Fruit fly (Drosophila melanogaster) whole organism: ENCODE data around the gene CG6638.
A peak's percentile ranks its signal among the peaks of the same experiment; 100 is the strongest.

Experiments
- CG8478 ChIP-seq: fragments of >200 bp; optimal IDR thresholded peaks from 2 replicates; lab custom pipeline; 2018; ENCODE audit warnings: inconsistent platforms
- Dll ChIP-seq: fragments of >200 bp; optimal IDR thresholded peaks from 2 replicates; lab custom pipeline; 2017
- EcR ChIP-seq, 2 experiments: fragments of >200 bp; optimal IDR thresholded peaks; 2 replicates each; lab custom pipeline; 2017; ENCODE audit warnings: missing biosample characterization in 2 of 2, missing genetic modification characterization in 2 of 2, missing genetic modification reagents in 2 of 2
- pan ChIP-seq: fragments of >200 bp; optimal IDR thresholded peaks from 2 replicates; lab custom pipeline; 2017
- psq ChIP-seq: fragments of >200 bp; optimal IDR thresholded peaks from 2 replicates; lab custom pipeline; 2017
- usp ChIP-seq: fragments of >200 bp; optimal IDR thresholded peaks from 2 replicates; lab custom pipeline; 2017; ENCODE audit warnings: missing biosample characterization, missing genetic modification characterization, mixed read lengths

The CG6638 gene

dm6 chr3L:8546355-8546771 is 29.5 kb downstream of the CG6638 start:
- TF ChIP-seq EcR (GFP tag; optimal IDR thresholded peaks at IDR 0.05; lab: Kevin White, UChicago): peak; percentile 44 to 60
- TF ChIP-seq CG8478 (lab: Kevin White, UChicago): no peak

- TF ChIP-seq EcR (GFP tag; optimal IDR thresholded peaks at IDR 0.05; lab: Kevin White, UChicago): no peak
- no peak for TF ChIP-seq psq (lab: Kevin White, UChicago)
Observed at dm6 chr3L:8545473-8545872, 30.4 kb downstream of the CG6638 start.

dm6 chr3L:8544710-8545109 is 31.2 kb downstream of the CG6638 start, which contains the start of gene rhea:
TSS of gene rhea (plus strand) at chr3L:8545001.
- no peak for TF ChIP-seq CG8478 (lab: Kevin White, UChicago)
- no peak for TF ChIP-seq Dll (lab: Kevin White, UChicago)

dm6 chr3L:8543866-8544265 is 32.0 kb downstream of the CG6638 start:
- TF ChIP-seq pan (lab: Kevin White, UChicago): no peak
- no peak for TF ChIP-seq usp
- TF ChIP-seq EcR (GFP tag; optimal IDR thresholded peaks at IDR 0.05; lab: Kevin White, UChicago): no peak

dm6 chr3L:8542213-8542612 is 33.7 kb downstream of the CG6638 start:
- TF ChIP-seq pan (lab: Kevin White, UChicago): no peak

dm6 chr3L:8541669-8542068 is 34.2 kb downstream of the CG6638 start:
- TF ChIP-seq EcR (GFP tag; optimal IDR thresholded peaks at IDR 0.05; lab: Kevin White, UChicago): no peak
- TF ChIP-seq usp: no peak
- no peak for TF ChIP-seq psq (lab: Kevin White, UChicago)
- no peak for TF ChIP-seq Dll (lab: Kevin White, UChicago)
- no peak for TF ChIP-seq pan (lab: Kevin White, UChicago)
- no peak for TF ChIP-seq CG8478 (lab: Kevin White, UChicago)

dm6 chr3L:8540509-8540908 is 35.4 kb downstream of the CG6638 start:
- TF ChIP-seq psq (lab: Kevin White, UChicago) (no peak), pan (lab: Kevin White, UChicago) (no peak), EcR (GFP tag; optimal IDR thresholded peaks at IDR 0.05; lab: Kevin White, UChicago) (no peak), CG8478 (lab: Kevin White, UChicago) (no peak), Dll (lab: Kevin White, UChicago) (no peak), usp (no peak)

- TF ChIP-seq usp (no peak), CG8478 (lab: Kevin White, UChicago) (no peak), EcR (GFP tag; optimal IDR thresholded peaks at IDR 0.05; lab: Kevin White, UChicago) (no peak), pan (lab: Kevin White, UChicago) (no peak), Dll (lab: Kevin White, UChicago) (no peak), psq (lab: Kevin White, UChicago) (no peak)
Observed at dm6 chr3L:8538355-8538754, 37.5 kb downstream of the CG6638 start.

- TF ChIP-seq EcR (GFP tag; optimal IDR thresholded peaks at IDR 0.05; lab: Kevin White, UChicago) (no peak), usp (no peak), CG8478 (lab: Kevin White, UChicago) (no peak), psq (lab: Kevin White, UChicago) (no peak), Dll (lab: Kevin White, UChicago) (no peak), pan (lab: Kevin White, UChicago) (no peak)
Observed at dm6 chr3L:8536387-8536786, 39.5 kb downstream of the CG6638 start.

- TF ChIP-seq usp (no peak), CG8478 (lab: Kevin White, UChicago) (no peak), Dll (lab: Kevin White, UChicago) (no peak), pan (lab: Kevin White, UChicago) (no peak), psq (lab: Kevin White, UChicago) (no peak), EcR (GFP tag; optimal IDR thresholded peaks at IDR 0.05; lab: Kevin White, UChicago) (no peak)
Observed at dm6 chr3L:8534386-8535306, 41.2 kb downstream of the CG6638 start, which contains the start of gene ergic53. TSS of gene ergic53 (plus strand) at chr3L:8534977.

- TF ChIP-seq pan (lab: Kevin White, UChicago) (no peak), psq (lab: Kevin White, UChicago) (no peak), Dll (lab: Kevin White, UChicago) (no peak), usp (no peak), CG8478 (lab: Kevin White, UChicago) (no peak), EcR (GFP tag; optimal IDR thresholded peaks at IDR 0.05; lab: Kevin White, UChicago) (no peak)
Observed at dm6 chr3L:8529701-8530100, 46.2 kb downstream of the CG6638 start.

- no peak for TF ChIP-seq EcR (GFP tag; optimal IDR thresholded peaks at IDR 0.05; lab: Kevin White, UChicago)
- no peak for TF ChIP-seq Dll (lab: Kevin White, UChicago)
- TF ChIP-seq psq (lab: Kevin White, UChicago): no peak
- no peak for TF ChIP-seq usp
- TF ChIP-seq pan (lab: Kevin White, UChicago): no peak
- no peak for TF ChIP-seq CG8478 (lab: Kevin White, UChicago)
Observed at dm6 chr3L:8528546-8528945, 47.3 kb downstream of the CG6638 start.

- no peak for TF ChIP-seq psq (lab: Kevin White, UChicago)
- no peak for TF ChIP-seq usp
- no peak for TF ChIP-seq pan (lab: Kevin White, UChicago)
- TF ChIP-seq CG8478 (lab: Kevin White, UChicago): no peak
- no peak for TF ChIP-seq EcR (GFP tag; optimal IDR thresholded peaks at IDR 0.05; lab: Kevin White, UChicago)
- TF ChIP-seq Dll (lab: Kevin White, UChicago): no peak
Observed at dm6 chr3L:8527829-8528228, 48.0 kb downstream of the CG6638 start.
